Worm (Caenorhabditis elegans) whole organism, L2 larva: ENCODE results near the gene F59A6.4.
A peak's percentile ranks its signal among the peaks of the same experiment; 100 is the strongest.

Experiments
- C34F6.9 ChIP-seq: fragments of 150-350 bp; optimal IDR thresholded peaks from 2 replicates; lab custom pipeline; 2014; ENCODE audit warnings: missing biosample characterization, missing genetic modification characterization
- F13H6.1 ChIP-seq: sonication (generic microtip); optimal IDR thresholded peaks from 2 replicates; lab custom pipeline; 2016; ENCODE audit warnings: missing genetic modification characterization, missing compliant biosample characterization
- R02D3.7 ChIP-seq: fragments of 150-350 bp; optimal IDR thresholded peaks from 2 replicates; lab custom pipeline; 2014; ENCODE audit warnings: missing biosample characterization, missing genetic modification characterization
- Y55F3AM.14 ChIP-seq: fragments of 200-800 bp; sonication (Bioruptor generic); optimal IDR thresholded peaks from 2 replicates; lab custom pipeline; 2018; ENCODE audit warnings: mild to moderate bottlenecking, missing genetic modification characterization, missing compliant biosample characterization
- ZK546.5 ChIP-seq: sonication (generic microtip); optimal IDR thresholded peaks from 2 replicates; lab custom pipeline; 2017; ENCODE audit warnings: missing biosample characterization, missing genetic modification characterization
- alr-1 ChIP-seq: fragments of 150-350 bp; optimal IDR thresholded peaks from 2 replicates; lab custom pipeline; 2014; ENCODE audit warnings: missing biosample characterization, missing genetic modification characterization
- aly-2 ChIP-seq: fragments of 150-350 bp; optimal IDR thresholded peaks from 2 replicates; lab custom pipeline; 2014; ENCODE audit warnings: missing biosample characterization, missing genetic modification characterization
- ama-1 ChIP-seq: fragments of 150-350 bp; optimal IDR thresholded peaks from 2 replicates; lab custom pipeline; 2018; ENCODE audit warnings: inconsistent platforms
- blmp-1 ChIP-seq: sonication (generic microtip); optimal IDR thresholded peaks from 2 replicates; lab custom pipeline; 2017; ENCODE audit warnings: missing genetic modification characterization, mild to moderate bottlenecking, missing compliant biosample characterization, antibody characterized with exemption, moderate library complexity; ENCODE audit not compliant: insufficient read depth
- ceh-82 ChIP-seq: fragments of 150-350 bp; optimal IDR thresholded peaks from 2 replicates; lab custom pipeline; 2014; ENCODE audit warnings: missing biosample characterization, missing genetic modification characterization
- crh-2 ChIP-seq: sonication (generic microtip); optimal IDR thresholded peaks from 2 replicates; lab custom pipeline; 2017; ENCODE audit warnings: missing biosample characterization, missing genetic modification characterization
- dmd-4 ChIP-seq: sonication (generic microtip); optimal IDR thresholded peaks from 2 replicates; lab custom pipeline; 2017; ENCODE audit warnings: missing biosample characterization, missing genetic modification characterization
- egl-27 ChIP-seq: sonication (generic microtip); optimal IDR thresholded peaks from 3 replicates; lab custom pipeline; 2017; ENCODE audit warnings: missing biosample characterization, missing genetic modification reagents, missing genetic modification characterization
- elt-1 ChIP-seq: fragments of 150-350 bp; optimal IDR thresholded peaks from 2 replicates; lab custom pipeline; 2014; ENCODE audit warnings: missing biosample characterization, missing genetic modification characterization
- elt-3 ChIP-seq: sonication (generic microtip); optimal IDR thresholded peaks from 2 replicates; lab custom pipeline; 2017; ENCODE audit warnings: missing biosample characterization, missing genetic modification characterization
- fos-1 ChIP-seq: fragments of 150-350 bp; optimal IDR thresholded peaks from 2 replicates; lab custom pipeline; 2014; ENCODE audit warnings: missing biosample characterization, missing genetic modification characterization
- lin-11 ChIP-seq: fragments of 150-350 bp; sonication (generic microtip); optimal IDR thresholded peaks from 2 replicates; lab custom pipeline; 2014; ENCODE audit warnings: missing biosample characterization, missing genetic modification characterization, inconsistent platforms, mixed read lengths
- lin-13 ChIP-seq: fragments of 150-350 bp; optimal IDR thresholded peaks from 2 replicates; lab custom pipeline; 2014; ENCODE audit warnings: missing biosample characterization, missing genetic modification reagents, missing genetic modification characterization
- lin-39 ChIP-seq: fragments of 150-350 bp; optimal IDR thresholded peaks from 2 replicates; lab custom pipeline; 2014; ENCODE audit warnings: missing biosample characterization, missing genetic modification reagents, missing genetic modification characterization
- lsy-2 ChIP-seq, 2 experiments: fragments of 150-350 bp in 1 of 2; sonication (generic microtip) in 1 of 2; optimal IDR thresholded peaks; 2 replicates each; lab custom pipeline; 2014 to 2017; ENCODE audit warnings: missing biosample characterization in 2 of 2, missing genetic modification characterization in 2 of 2
- mab-5 ChIP-seq: fragments of 150-350 bp; optimal IDR thresholded peaks from 2 replicates; lab custom pipeline; 2014; ENCODE audit warnings: missing biosample characterization, missing genetic modification characterization
- mbf-1 ChIP-seq: sonication (generic microtip); optimal IDR thresholded peaks from 2 replicates; lab custom pipeline; 2017; ENCODE audit warnings: missing biosample characterization, missing genetic modification characterization
- mdl-1 ChIP-seq, 2 experiments: fragments of 150-350 bp in 1 of 2; sonication (generic microtip) in 1 of 2; optimal IDR thresholded peaks; 2 replicates each; lab custom pipeline; 2017; ENCODE audit warnings: missing biosample characterization in 2 of 2, missing genetic modification characterization in 2 of 2
- nhr-10 ChIP-seq: sonication (generic microtip); optimal IDR thresholded peaks from 2 replicates; lab custom pipeline; 2017; ENCODE audit warnings: missing biosample characterization, missing genetic modification characterization
- nhr-11 ChIP-seq: fragments of 150-350 bp; optimal IDR thresholded peaks from 2 replicates; lab custom pipeline; 2014; ENCODE audit warnings: missing biosample characterization, missing genetic modification characterization
- nhr-12 ChIP-seq: fragments of 150-350 bp; optimal IDR thresholded peaks from 2 replicates; lab custom pipeline; 2014; ENCODE audit warnings: missing biosample characterization, missing genetic modification characterization
- nhr-129 ChIP-seq: fragments of 150-350 bp; optimal IDR thresholded peaks from 2 replicates; lab custom pipeline; 2014; ENCODE audit warnings: missing biosample characterization, missing genetic modification characterization
- nhr-21 ChIP-seq: fragments of 150-350 bp; optimal IDR thresholded peaks from 2 replicates; lab custom pipeline; 2014; ENCODE audit warnings: missing biosample characterization, missing genetic modification characterization
- nhr-23 ChIP-seq: fragments of 150-350 bp; optimal IDR thresholded peaks from 2 replicates; lab custom pipeline; 2014; ENCODE audit warnings: missing biosample characterization, missing genetic modification reagents, missing genetic modification characterization
- nhr-237 ChIP-seq: fragments of 150-350 bp; optimal IDR thresholded peaks from 2 replicates; lab custom pipeline; 2014; ENCODE audit warnings: missing biosample characterization, missing genetic modification characterization
- nhr-77 ChIP-seq: fragments of 150-350 bp; optimal IDR thresholded peaks from 2 replicates; lab custom pipeline; 2014; ENCODE audit warnings: missing biosample characterization, missing genetic modification characterization
- peb-1 ChIP-seq: fragments of 150-350 bp; optimal IDR thresholded peaks from 2 replicates; lab custom pipeline; 2014; ENCODE audit warnings: missing biosample characterization, missing genetic modification characterization
- sem-4 ChIP-seq: fragments of 150-350 bp; optimal IDR thresholded peaks from 2 replicates; lab custom pipeline; 2014; ENCODE audit warnings: missing biosample characterization, missing genetic modification reagents, missing genetic modification characterization
- skn-1 ChIP-seq: sonication (generic microtip); optimal IDR thresholded peaks from 2 replicates; lab custom pipeline; 2017; ENCODE audit warnings: missing biosample characterization, missing genetic modification characterization
- sma-3 ChIP-seq: sonication (generic microtip); optimal IDR thresholded peaks from 2 replicates; lab custom pipeline; 2016; ENCODE audit warnings: missing genetic modification reagents, missing genetic modification characterization, missing compliant biosample characterization
- snpc-4 ChIP-seq: fragments of 150-350 bp; optimal IDR thresholded peaks from 2 replicates; lab custom pipeline; 2014; ENCODE audit warnings: missing biosample characterization, missing genetic modification characterization
- unc-39 ChIP-seq: fragments of 150-350 bp; optimal IDR thresholded peaks from 2 replicates; lab custom pipeline; 2014; ENCODE audit warnings: missing biosample characterization, missing genetic modification characterization
- unc-55 ChIP-seq: fragments of 150-350 bp; sonication (generic microtip); optimal IDR thresholded peaks from 3 replicates; lab custom pipeline; 2014; ENCODE audit warnings: missing biosample characterization, missing genetic modification reagents, missing genetic modification characterization
- unc-62 ChIP-seq: fragments of 150-350 bp; optimal IDR thresholded peaks from 2 replicates; lab custom pipeline; 2014; ENCODE audit warnings: missing biosample characterization, missing genetic modification reagents, missing genetic modification characterization
- zag-1 ChIP-seq: fragments of 150-350 bp; optimal IDR thresholded peaks from 2 replicates; lab custom pipeline; 2014; ENCODE audit warnings: missing biosample characterization, missing genetic modification characterization
- ztf-11 ChIP-seq: sonication (generic microtip); optimal IDR thresholded peaks from 2 replicates; lab custom pipeline; 2017; ENCODE audit warnings: missing biosample characterization, missing genetic modification characterization
- ztf-4 ChIP-seq: fragments of 150-350 bp; optimal IDR thresholded peaks from 2 replicates; lab custom pipeline; 2014; ENCODE audit warnings: missing biosample characterization, missing genetic modification characterization

F59A6.4 gene

ce11 chrII:5049249-5049648 lies 44.4 kb downstream of the F59A6.4 start (continued):
- peak; percentile 21 for TF ChIP-seq sma-3
- no peak for TF ChIP-seq ZK546.5 (tag; lab: Kevin White, UChicago)
- no peak for TF ChIP-seq nhr-21
- no peak for TF ChIP-seq Y55F3AM.14 (GFP tag; lab: Kevin White, UChicago)
- no peak for TF ChIP-seq nhr-12
- no peak for TF ChIP-seq nhr-237 (tag; lab: Kevin White, UChicago)
- TF ChIP-seq unc-55 (GFP tag; lab: Kevin White, UChicago): no peak
- no peak for TF ChIP-seq nhr-23 (tag; lab: Kevin White, UChicago)
- TF ChIP-seq lsy-2 (tag; optimal IDR thresholded peaks at IDR 0.05; lab: Kevin White, UChicago): peak in 1 of 2 experiments; percentile 29
- no peak for TF ChIP-seq alr-1 (tag; lab: Kevin White, UChicago)
- no peak for TF ChIP-seq skn-1 (tag; lab: Kevin White, UChicago)
- no peak for TF ChIP-seq lin-11 (tag; lab: Kevin White, UChicago)
- TF ChIP-seq lin-13 (GFP tag; lab: Kevin White, UChicago): no peak
- TF ChIP-seq mbf-1 (tag; lab: Kevin White, UChicago): no peak
- peak; percentile 31 for TF ChIP-seq sem-4 (tag; lab: Kevin White, UChicago)
- peak; percentile 2 for TF ChIP-seq C34F6.9 (tag; lab: Kevin White, UChicago)
- no peak for TF ChIP-seq ceh-82
- no peak for TF ChIP-seq ama-1 (lab: Kevin White, UChicago)
- no peak for TF ChIP-seq zag-1 (tag; lab: Kevin White, UChicago)
- peak; percentile 11 for TF ChIP-seq F13H6.1 (tag; lab: Kevin White, UChicago)
- TF ChIP-seq ztf-11 (tag; lab: Kevin White, UChicago): no peak

ce11 chrII:5049865-5050342 lies 45.0 kb downstream of the F59A6.4 start, which contains the start of gene F33G12.6:
Gene F33G12.6, plus strand, starts transcription at chrII:5049915.
- TF ChIP-seq lsy-2 (tag; optimal IDR thresholded peaks at IDR 0.05; lab: Kevin White, UChicago) (peak in 1 of 2 experiments; percentile 31), nhr-129 (tag; lab: Kevin White, UChicago) (peak; percentile 28), snpc-4 (tag; lab: Kevin White, UChicago) (no peak)

- no peak for TF ChIP-seq egl-27 (tag; lab: Kevin White, UChicago)
- no peak for TF ChIP-seq elt-1 (tag; lab: Kevin White, UChicago)
- no peak for TF ChIP-seq C34F6.9 (tag; lab: Kevin White, UChicago)
- TF ChIP-seq crh-2 (tag; lab: Kevin White, UChicago): no peak
- TF ChIP-seq F13H6.1 (tag; lab: Kevin White, UChicago): no peak
- TF ChIP-seq nhr-12: no peak
- no peak for TF ChIP-seq nhr-23 (tag; lab: Kevin White, UChicago)
Observed at ce11 chrII:5050776-5051175, 45.9 kb downstream of the F59A6.4 start.

ce11 chrII:5055129-5055666 lies 50.3 kb downstream of the F59A6.4 start, which contains the start of the genes ify-1 and rpl-22:
Gene ify-1, minus strand, starts transcription at chrII:5055179.
Gene rpl-22, plus strand, starts transcription at chrII:5055616.
- TF ChIP-seq sma-3: peak; percentile 94
- peak; percentile 78 for TF ChIP-seq zag-1 (tag; lab: Kevin White, UChicago)
- TF ChIP-seq nhr-11 (tag; lab: Kevin White, UChicago): peak; percentile 37
- TF ChIP-seq blmp-1: peak; percentile 86
- TF ChIP-seq elt-3: no peak
- TF ChIP-seq mbf-1 (tag; lab: Kevin White, UChicago): no peak
- no peak for TF ChIP-seq ztf-11 (tag; lab: Kevin White, UChicago)
- TF ChIP-seq unc-39 (tag; lab: Kevin White, UChicago): no peak
- TF ChIP-seq R02D3.7 (tag; lab: Kevin White, UChicago): peak; percentile 43
- peak; percentile 99 for TF ChIP-seq unc-55 (GFP tag; lab: Kevin White, UChicago)
- TF ChIP-seq C34F6.9 (tag; lab: Kevin White, UChicago): peak; percentile 96
- peak; percentile 93 for TF ChIP-seq sem-4 (tag; lab: Kevin White, UChicago)
- TF ChIP-seq unc-62: peak; percentile 47
- peak; percentile 83 for TF ChIP-seq fos-1
- peak; percentile 96 for TF ChIP-seq lin-11 (tag; lab: Kevin White, UChicago)
- no peak for TF ChIP-seq aly-2 (tag; lab: Kevin White, UChicago)
- TF ChIP-seq skn-1 (tag; lab: Kevin White, UChicago): no peak
- no peak for TF ChIP-seq lin-39 (tag; lab: Kevin White, UChicago)
- no peak for TF ChIP-seq nhr-237 (tag; lab: Kevin White, UChicago)
- TF ChIP-seq nhr-77 (tag; lab: Kevin White, UChicago): peak; percentile 76
- peak; percentile 90 for TF ChIP-seq mab-5 (tag; lab: Kevin White, UChicago)
- no peak for TF ChIP-seq dmd-4 (tag; lab: Kevin White, UChicago)
- peak; percentile 98 to 100 for TF ChIP-seq lsy-2 (tag; optimal IDR thresholded peaks at IDR 0.05; lab: Kevin White, UChicago)
- TF ChIP-seq alr-1 (tag; lab: Kevin White, UChicago): no peak
- TF ChIP-seq ZK546.5 (tag; lab: Kevin White, UChicago): peak; percentile 83
- no peak for TF ChIP-seq nhr-23 (tag; lab: Kevin White, UChicago)
- no peak for TF ChIP-seq nhr-12
- peak; percentile 95 for TF ChIP-seq lin-13 (GFP tag; lab: Kevin White, UChicago)
- no peak for TF ChIP-seq elt-1 (tag; lab: Kevin White, UChicago)
- TF ChIP-seq Y55F3AM.14 (GFP tag; lab: Kevin White, UChicago): peak; percentile 28
- peak; percentile 71 for TF ChIP-seq ama-1 (lab: Kevin White, UChicago)
- peak in 1 of 2 experiments; percentile 51 for TF ChIP-seq mdl-1 (tag; optimal IDR thresholded peaks at IDR 0.05; lab: Kevin White, UChicago)
- TF ChIP-seq crh-2 (tag; lab: Kevin White, UChicago): peak; percentile 98
- peak; percentile 98 for TF ChIP-seq nhr-129 (tag; lab: Kevin White, UChicago)
- TF ChIP-seq nhr-21: peak; percentile 94
- TF ChIP-seq nhr-10 (tag; lab: Kevin White, UChicago): peak; percentile 34
- TF ChIP-seq snpc-4 (tag; lab: Kevin White, UChicago): peak; percentile 94
- no peak for TF ChIP-seq peb-1 (tag; lab: Kevin White, UChicago)
- TF ChIP-seq ztf-4 (tag; lab: Kevin White, UChicago): peak; percentile 90
